Fruit fly (Drosophila melanogaster): ENCODE measurements around the gene MED25.

The MED25 gene

DNA sequence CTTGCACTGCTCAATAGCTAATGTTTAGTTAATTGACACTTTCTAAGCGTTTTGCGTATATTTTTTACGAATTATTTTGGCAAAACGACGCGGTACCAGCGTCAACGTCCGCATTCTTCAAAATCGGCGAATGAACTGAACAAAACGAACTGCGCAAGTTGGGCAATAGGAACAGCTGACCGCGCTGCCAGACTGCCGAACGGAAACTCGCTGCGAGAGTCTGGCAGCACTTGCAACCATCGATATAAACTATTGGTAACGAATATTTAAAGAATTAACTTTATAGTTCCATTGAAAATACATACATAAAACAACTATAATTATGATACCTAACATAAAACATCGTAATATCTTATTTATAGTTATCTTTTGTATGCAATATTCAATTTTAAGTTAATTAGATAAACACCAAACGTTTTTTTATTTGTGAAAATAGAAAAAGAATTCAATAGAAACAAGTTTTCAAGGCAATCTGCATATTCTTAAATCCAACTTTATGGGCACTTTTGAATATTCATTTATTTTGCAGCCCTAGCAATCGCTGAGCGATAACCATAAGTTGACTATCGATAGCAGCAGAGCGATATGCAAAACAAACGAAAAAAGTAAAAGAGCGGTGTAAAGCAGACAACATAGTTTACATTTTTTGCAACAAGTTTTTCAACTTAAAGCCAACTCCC lies at the start of gene MED25, which contains the start of gene Hs6st:
Gene MED25 (plus strand): TSS at position 576 of the 680 bp plus-strand sequence.
Gene Hs6st (minus strand): TSS at position 141 of the 680 bp plus-strand sequence.
- TF ChIP-seq ttk (optimal IDR thresholded peaks at IDR 0.05) (no peak), insv (optimal IDR thresholded peaks at IDR 0.05) (no peak), Sin3A (optimal IDR thresholded peaks at IDR 0.05) (no peak), psq (optimal IDR thresholded peaks at IDR 0.05) (peak; percentile 91)

DNA sequence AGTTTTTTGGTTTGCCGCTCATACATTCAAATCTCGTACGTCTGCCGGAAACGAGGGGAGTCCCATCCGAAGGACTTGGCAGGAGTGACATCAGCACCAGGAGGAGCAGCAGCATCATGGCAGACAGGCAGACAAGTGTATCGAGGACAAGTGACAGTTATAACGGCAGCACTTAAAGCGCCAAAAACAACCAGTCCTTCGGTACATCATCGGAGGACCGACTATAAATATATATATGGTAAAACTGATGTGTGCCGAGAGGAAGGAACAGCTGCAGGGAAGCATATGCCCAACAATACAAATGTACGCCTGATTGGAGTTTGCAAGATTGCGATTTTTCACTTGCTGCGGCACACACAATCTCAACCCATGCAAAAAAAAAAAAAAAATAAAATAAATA lies 40.1 kb upstream of the MED25 start:
- TF ChIP-seq Myc (optimal IDR thresholded peaks at IDR 0.05) (no peak), h (optimal IDR thresholded peaks at IDR 0.05) (no peak), psq (optimal IDR thresholded peaks at IDR 0.05) (no peak), Sin3A (optimal IDR thresholded peaks at IDR 0.05) (no peak), ttk (optimal IDR thresholded peaks at IDR 0.05) (no peak), insv (optimal IDR thresholded peaks at IDR 0.05) (no peak)

- TF ChIP-seq ttk (optimal IDR thresholded peaks at IDR 0.05) (no peak), Myc (optimal IDR thresholded peaks at IDR 0.05) (no peak), Sin3A (optimal IDR thresholded peaks at IDR 0.05) (no peak), insv (optimal IDR thresholded peaks at IDR 0.05) (no peak), h (optimal IDR thresholded peaks at IDR 0.05) (no peak)
These were observed 36.1 kb upstream of the MED25 start, which contains the start of gene CG31213 for dm6 chr3R:19972598-19972997. Gene CG31213 (plus strand): TSS chr3R:19972898.

- TF ChIP-seq Myc (optimal IDR thresholded peaks at IDR 0.05) (no peak), Sin3A (optimal IDR thresholded peaks at IDR 0.05) (no peak), insv (optimal IDR thresholded peaks at IDR 0.05) (no peak), psq (optimal IDR thresholded peaks at IDR 0.05) (no peak)
These were observed 23.4 kb upstream of the MED25 start for dm6 chr3R:19985376-19985775.

DNA sequence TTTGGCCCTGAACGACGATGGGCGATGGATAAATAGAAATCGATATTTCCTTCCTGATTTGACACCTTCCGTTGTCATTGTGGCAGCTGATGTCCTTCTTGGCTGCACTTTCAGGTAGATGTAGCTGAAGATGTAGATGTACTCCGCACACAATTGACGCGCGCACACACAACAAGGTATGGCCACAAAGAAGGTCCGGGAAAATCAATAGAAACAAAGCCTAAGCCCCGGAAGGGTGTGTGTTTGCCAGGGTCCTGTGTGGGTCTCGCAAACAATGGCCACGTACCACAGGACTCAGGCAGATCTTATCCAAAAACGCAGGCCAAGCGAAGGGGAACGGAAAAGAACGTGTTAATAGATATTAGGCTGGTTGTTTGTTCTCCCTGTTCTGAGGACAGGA lies 13.3 kb upstream of the MED25 start:
- TF ChIP-seq Sin3A (optimal IDR thresholded peaks at IDR 0.05), result no peak
- no peak for TF ChIP-seq Myc (optimal IDR thresholded peaks at IDR 0.05)
- no peak for TF ChIP-seq ttk (optimal IDR thresholded peaks at IDR 0.05)
- no peak for TF ChIP-seq insv (optimal IDR thresholded peaks at IDR 0.05)
- TF ChIP-seq psq (optimal IDR thresholded peaks at IDR 0.05), result no peak
- no peak for TF ChIP-seq h (optimal IDR thresholded peaks at IDR 0.05)

DNA sequence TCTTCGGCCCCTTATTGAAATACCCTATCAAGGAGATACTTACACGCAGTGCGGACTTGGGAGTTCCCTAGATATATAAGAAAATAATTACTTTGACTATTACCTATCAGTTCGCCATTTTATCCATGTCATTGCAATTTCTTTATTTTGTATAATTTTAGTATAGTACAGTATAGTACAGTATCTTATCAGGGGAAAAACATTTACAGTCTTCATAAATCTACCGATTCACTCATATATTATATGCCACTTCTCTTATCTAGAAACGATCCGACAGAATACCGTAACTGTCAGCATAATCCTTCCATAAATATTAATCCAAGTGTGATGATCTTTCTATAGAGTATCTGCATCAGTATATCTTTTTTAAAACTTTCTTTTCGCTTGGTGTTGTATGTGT lies 12.3 kb upstream of the MED25 start:
- TF ChIP-seq ttk (optimal IDR thresholded peaks at IDR 0.05), result no peak
- TF ChIP-seq psq (optimal IDR thresholded peaks at IDR 0.05), result no peak
- no peak for TF ChIP-seq h (optimal IDR thresholded peaks at IDR 0.05)
- no peak for TF ChIP-seq insv (optimal IDR thresholded peaks at IDR 0.05)
- no peak for TF ChIP-seq Sin3A (optimal IDR thresholded peaks at IDR 0.05)
- no peak for TF ChIP-seq Myc (optimal IDR thresholded peaks at IDR 0.05)

DNA sequence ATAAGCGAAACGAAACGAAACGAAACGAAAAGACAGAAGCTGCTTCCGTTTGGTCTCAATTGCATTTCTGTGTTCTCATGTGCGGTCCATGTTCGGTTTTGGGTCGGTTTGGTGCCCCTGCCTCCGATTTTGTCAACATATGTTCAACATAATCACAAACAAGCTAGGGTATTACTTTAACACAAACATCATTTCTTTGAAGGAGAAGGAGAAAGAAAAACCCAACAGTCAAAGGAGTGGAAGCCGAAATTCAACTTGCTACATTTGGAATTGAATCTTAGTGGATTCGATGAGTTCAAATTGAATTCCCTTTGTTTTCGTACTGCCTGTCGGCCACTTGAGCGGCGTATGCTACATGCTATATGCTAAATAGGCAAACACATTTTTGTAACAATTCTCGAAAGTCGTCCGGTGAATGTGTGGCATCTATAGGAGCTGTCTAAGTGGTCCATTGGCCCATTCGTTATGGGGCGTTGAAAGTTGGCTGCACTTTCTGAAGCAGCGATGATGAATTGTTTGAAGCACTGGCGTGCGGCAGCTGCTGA lies 11.1 kb upstream of the MED25 start:
- TF ChIP-seq h (optimal IDR thresholded peaks at IDR 0.05) (no peak), Myc (optimal IDR thresholded peaks at IDR 0.05) (no peak), Sin3A (optimal IDR thresholded peaks at IDR 0.05) (no peak), psq (optimal IDR thresholded peaks at IDR 0.05) (no peak), ttk (optimal IDR thresholded peaks at IDR 0.05) (no peak), insv (optimal IDR thresholded peaks at IDR 0.05) (no peak)

dm6 chr3R:19998418-19998817 lies 10.3 kb upstream of the MED25 start:
- TF ChIP-seq h (optimal IDR thresholded peaks at IDR 0.05), result no peak

dm6 chr3R:19999474-19999873 lies 9.3 kb upstream of the MED25 start:
- no peak for TF ChIP-seq psq (optimal IDR thresholded peaks at IDR 0.05)
- no peak for TF ChIP-seq insv (optimal IDR thresholded peaks at IDR 0.05)
- TF ChIP-seq h (optimal IDR thresholded peaks at IDR 0.05), result no peak
- no peak for TF ChIP-seq ttk (optimal IDR thresholded peaks at IDR 0.05)

- no peak for TF ChIP-seq Sin3A (optimal IDR thresholded peaks at IDR 0.05)
These were observed 7.2 kb upstream of the MED25 start for dm6 chr3R:20001595-20001997.

DNA sequence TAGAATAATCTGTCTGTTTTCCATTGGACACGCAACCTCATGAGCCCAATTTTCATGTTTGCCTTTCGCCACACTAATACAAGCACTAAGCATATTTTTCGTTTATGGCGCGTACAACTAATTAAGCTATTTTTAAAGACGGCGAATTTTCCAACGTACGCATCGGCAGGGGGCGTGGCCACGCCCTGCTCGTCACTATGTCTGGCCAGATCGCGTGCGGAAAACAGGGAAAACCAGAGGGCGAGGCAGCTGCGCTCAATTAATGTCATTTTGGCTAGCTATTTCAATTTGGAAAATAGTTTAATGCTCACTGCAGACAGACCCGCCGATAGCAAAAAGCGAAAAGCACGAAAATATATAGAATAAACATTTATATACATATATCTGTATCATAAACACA lies 4.0 kb upstream of the MED25 start:
- no peak for TF ChIP-seq psq (optimal IDR thresholded peaks at IDR 0.05)
- no peak for TF ChIP-seq Myc (optimal IDR thresholded peaks at IDR 0.05)
- no peak for TF ChIP-seq insv (optimal IDR thresholded peaks at IDR 0.05)
- no peak for TF ChIP-seq h (optimal IDR thresholded peaks at IDR 0.05)
- no peak for TF ChIP-seq Sin3A (optimal IDR thresholded peaks at IDR 0.05)
- no peak for TF ChIP-seq ttk (optimal IDR thresholded peaks at IDR 0.05)

- TF ChIP-seq h (optimal IDR thresholded peaks at IDR 0.05) (no peak), insv (optimal IDR thresholded peaks at IDR 0.05) (no peak), Sin3A (optimal IDR thresholded peaks at IDR 0.05) (no peak), psq (optimal IDR thresholded peaks at IDR 0.05) (no peak), Myc (optimal IDR thresholded peaks at IDR 0.05) (no peak), ttk (optimal IDR thresholded peaks at IDR 0.05) (no peak)
These were observed 2.1 kb upstream of the MED25 start for dm6 chr3R:20006617-20007016.

DNA sequence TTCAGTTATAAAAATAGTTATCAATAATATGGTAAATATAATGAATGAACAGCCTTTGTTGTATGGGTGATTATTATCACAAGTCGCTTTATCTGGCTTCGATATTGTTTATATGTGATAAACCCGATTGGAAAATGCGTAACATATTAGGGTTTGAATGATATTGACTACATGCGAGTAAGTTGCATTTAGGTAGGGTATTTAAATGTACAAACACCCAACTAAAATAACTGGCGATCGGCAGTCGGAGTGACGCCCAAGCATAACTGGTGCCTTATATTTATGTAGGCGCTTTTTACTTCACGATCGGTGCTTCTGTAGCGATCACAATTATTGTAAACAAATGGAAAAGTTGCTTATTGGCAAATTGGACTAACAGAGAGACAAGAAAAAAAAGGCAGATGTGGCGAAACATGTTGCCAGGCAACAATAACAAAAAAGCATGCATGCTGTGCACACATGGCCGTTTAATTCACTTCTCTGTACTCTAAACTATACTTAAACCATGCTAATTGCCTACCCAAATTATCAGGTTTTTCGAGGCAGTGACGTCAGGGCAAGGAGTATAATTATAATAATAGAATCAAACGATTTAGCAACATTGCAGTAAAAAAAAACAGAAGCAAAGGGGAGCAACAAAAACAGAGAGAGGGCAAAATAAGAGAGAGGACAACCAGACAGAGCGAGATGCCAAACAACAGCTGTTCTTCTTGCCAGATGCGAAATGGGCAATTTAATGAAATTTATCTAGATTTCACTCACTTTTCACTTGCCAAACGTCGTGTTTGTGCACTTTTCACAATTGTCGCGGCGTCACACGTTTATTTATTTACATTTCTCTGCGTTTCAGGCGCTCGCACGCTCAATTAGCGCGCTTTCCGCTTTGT lies 1.1 kb upstream of the MED25 start:
- TF ChIP-seq Sin3A (optimal IDR thresholded peaks at IDR 0.05) (no peak), Myc (optimal IDR thresholded peaks at IDR 0.05) (no peak), insv (optimal IDR thresholded peaks at IDR 0.05) (no peak)

All from Kc167 (cell line).